Fruit fly (Drosophila melanogaster) whole organism, prepupa: ENCODE data around the gene CG43348.

ENCODE experiments used
- Blimp-1 ChIP-seq: fragments of 200-800 bp; sonication (Bioruptor generic); optimal IDR thresholded peaks from 3 replicates; lab custom pipeline; 2017; ENCODE audit warnings: missing biosample characterization, missing genetic modification characterization, mild to moderate bottlenecking, moderate library complexity, missing genetic modification reagents
- OdsH ChIP-seq: fragments of 200-800 bp; sonication (Bioruptor generic); optimal IDR thresholded peaks from 3 replicates; lab custom pipeline; 2016; ENCODE audit warnings: missing biosample characterization, missing genetic modification characterization
- dsx ChIP-seq: fragments of 200-800 bp; optimal IDR thresholded peaks from 3 replicates; lab custom pipeline; 2019; ENCODE audit warnings: missing biosample characterization, mild to moderate bottlenecking, missing genetic modification characterization, moderate library complexity; ENCODE audit not compliant: poor library complexity, severe bottlenecking

DNA sequence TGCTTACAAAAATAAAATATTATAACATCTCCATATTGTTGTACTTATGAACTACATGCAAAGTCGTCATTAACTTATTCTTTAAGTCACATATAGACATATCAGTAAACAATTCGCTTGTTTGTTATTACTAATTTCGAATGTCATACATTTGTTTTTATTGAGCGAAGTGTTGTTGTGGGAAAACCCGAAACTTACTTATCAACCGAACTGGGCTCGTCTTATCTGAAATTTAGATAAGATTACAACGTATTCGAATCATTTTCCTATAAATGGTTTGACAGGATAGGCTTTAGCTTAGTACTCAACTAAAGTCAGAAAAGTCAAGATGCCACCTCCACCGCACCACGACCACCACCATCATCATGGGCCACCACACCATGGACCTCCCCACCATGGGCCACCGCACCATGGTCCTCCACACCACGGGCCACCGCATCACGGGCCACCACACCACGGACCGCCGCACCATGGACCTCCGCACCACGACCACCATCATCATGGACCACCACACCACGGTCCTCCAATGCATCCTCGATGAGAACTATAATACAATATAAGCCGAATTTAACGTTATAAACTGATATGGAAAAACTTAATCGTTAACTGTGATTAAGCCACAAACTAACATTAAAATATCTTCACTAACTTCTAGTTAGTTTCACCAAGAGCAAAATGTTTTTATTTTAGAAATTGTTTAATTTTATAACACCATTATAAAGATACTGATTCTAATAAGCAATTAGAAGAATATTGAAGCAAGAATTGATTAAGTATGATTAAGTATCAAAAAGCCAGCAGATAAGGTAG lies 905 bp downstream of the CG43348 start, which contains the start of the genes CG43349 and CG5011:
- TF ChIP-seq Blimp-1 (no peak), OdsH (no peak), dsx (GFP tag; lab: Kevin White, UChicago) (no peak)
